ENCODE assay signal across 1 fruit fly cellular context in genomic region chr3L:18846272-18846741, dm6.
TF ChIP-seq lines count a peak whose summit lies in the region.

No protein-coding gene starts in this region.

TF ChIP-seq in whole organism, embryonic, 481 proteins besides CTCF, POLR2A, EP300 and RAD21 (continued from another document):
- TF ChIP-seq Hmr (GFP tag; optimal IDR thresholded peaks at IDR 0.05; lab: Kevin White, UChicago) (peak; percentile 28), Asciz (GFP tag; optimal IDR thresholded peaks at IDR 0.05; lab: Kevin White, UChicago) (peak; percentile 3), Aef1 (GFP tag; IDR thresholded peaks at IDR 0.05; lab: Robert Waterston, UW) (no peak), CG13123 (GFP tag; optimal IDR thresholded peaks at IDR 0.05; lab: Kevin White, UChicago) (no peak), Ada2b (GFP tag; IDR thresholded peaks at IDR 0.05; lab: Robert Waterston, UW) (no peak), CG5245 (GFP tag; optimal IDR thresholded peaks at IDR 0.05; lab: Kevin White, UChicago) (no peak), caup (GFP tag; optimal IDR thresholded peaks at IDR 0.05; lab: Kevin White, UChicago; ENCODE audit: severe bottlenecking) (no peak), mirr (GFP tag; optimal IDR thresholded peaks at IDR 0.05; lab: Kevin White, UChicago) (peak; percentile 45), CG16813 (GFP tag; IDR thresholded peaks at IDR 0.05; lab: Robert Waterston, UW; ENCODE audit: partially characterized antibody) (no peak), Meics (GFP tag; optimal IDR thresholded peaks at IDR 0.05; lab: Kevin White, UChicago) (peak; percentile 27), exex (tag; optimal IDR thresholded peaks at IDR 0.05; lab: Kevin White, UChicago) (peak; percentile 12), CG34376 (GFP tag; optimal IDR thresholded peaks at IDR 0.05; lab: Kevin White, UChicago) (peak; percentile 10), CG2678 (tag; optimal IDR thresholded peaks at IDR 0.05; lab: Kevin White, UChicago) (peak; percentile 29), sug (tag; optimal IDR thresholded peaks at IDR 0.05; lab: Kevin White, UChicago) (peak; percentile 20), CG6254 (GFP tag; optimal IDR thresholded peaks at IDR 0.05; lab: Kevin White, UChicago) (no peak), grn (GFP tag; optimal IDR thresholded peaks at IDR 0.05; lab: Kevin White, UChicago) (peak; percentile 2), cg (GFP tag; optimal IDR thresholded peaks at IDR 0.05; lab: Kevin White, UChicago) (peak; percentile 45), Scr (GFP tag; IDR thresholded peaks at IDR 0.05; lab: Robert Waterston, UW; ENCODE audit: partially characterized antibody) (peak; percentile 36; the same call in 1 of the 2 replicates), CG7357 (GFP tag; IDR thresholded peaks at IDR 0.05; lab: Robert Waterston, UW) (no peak), CG13894 (tag; optimal IDR thresholded peaks at IDR 0.05; lab: Kevin White, UChicago) (peak; percentile 42), CG4730 (GFP tag; IDR thresholded peaks at IDR 0.05; lab: Robert Waterston, UW) (no peak), CG31441 (GFP tag; IDR thresholded peaks at IDR 0.05; lab: Robert Waterston, UW) (peak; percentile 52), PHDP (tag; optimal IDR thresholded peaks at IDR 0.05; lab: Kevin White, UChicago) (peak; percentile 15), Hr78 (GFP tag; optimal IDR thresholded peaks at IDR 0.05; lab: Kevin White, UChicago) (peak in 1 of 2 experiments; percentile 22), CG12744 (GFP tag; optimal IDR thresholded peaks at IDR 0.05; lab: Kevin White, UChicago) (no peak), YL-1 (GFP tag; optimal IDR thresholded peaks at IDR 0.05; lab: Kevin White, UChicago) (no peak), sqz (GFP tag; optimal IDR thresholded peaks at IDR 0.05; lab: Kevin White, UChicago) (no peak), MESR4 (GFP tag; optimal IDR thresholded peaks at IDR 0.05; lab: Kevin White, UChicago) (no peak), dmrt99B (tag; optimal IDR thresholded peaks at IDR 0.05; lab: Kevin White, UChicago) (peak; percentile 24), CG12769 (tag; optimal IDR thresholded peaks at IDR 0.05; lab: Kevin White, UChicago) (peak; percentile 35), CG1792 (GFP tag; optimal IDR thresholded peaks at IDR 0.05; lab: Kevin White, UChicago) (no peak), vnd (GFP tag; IDR thresholded peaks at IDR 0.05; lab: Robert Waterston, UW; ENCODE audit: partially characterized antibody) (peak; percentile 28; the same call in 1 of the 3 replicates), BtbVII (GFP tag; optimal IDR thresholded peaks at IDR 0.05; lab: Kevin White, UChicago) (peak; percentile 28), Trl (optimal IDR thresholded peaks at IDR 0.05; lab: Kevin White, UChicago) (peak; percentile 78 to 96), Trl (GFP tag; optimal IDR thresholded peaks at IDR 0.05; lab: Kevin White, UChicago) (no peak), CG2712 (tag; optimal IDR thresholded peaks at IDR 0.05; lab: Kevin White, UChicago) (peak; percentile 12), yki (optimal IDR thresholded peaks at IDR 0.05; lab: Kevin White, UChicago) (peak; percentile 40), CG32772 (GFP tag; IDR thresholded peaks at IDR 0.05; lab: Robert Waterston, UW) (no peak), CG14441 (GFP tag; IDR thresholded peaks at IDR 0.05; lab: Robert Waterston, UW) (no peak), amos (GFP tag; IDR thresholded peaks at IDR 0.05; lab: Robert Waterston, UW; ENCODE audit: partially characterized antibody) (peak; percentile 19; the same call in 1 of the 2 replicates), CG6813 (GFP tag; optimal IDR thresholded peaks at IDR 0.05; lab: Kevin White, UChicago) (peak; percentile 53), D19A (tag; optimal IDR thresholded peaks at IDR 0.05; lab: Kevin White, UChicago) (peak; percentile 2), CG12071 (GFP tag; optimal IDR thresholded peaks at IDR 0.05; lab: Kevin White, UChicago) (peak; percentile 3), sd (tag; optimal IDR thresholded peaks at IDR 0.05; lab: Kevin White, UChicago) (peak; percentile 46), abd-A (tag; optimal IDR thresholded peaks at IDR 0.05; lab: Kevin White, UChicago) (peak; percentile 13), CG14710 (tag; optimal IDR thresholded peaks at IDR 0.05; lab: Kevin White, UChicago) (peak; percentile 25), CG11504 (tag; optimal IDR thresholded peaks at IDR 0.05; lab: Kevin White, UChicago) (peak; percentile 14), Dll (GFP tag; IDR thresholded peaks at IDR 0.05; lab: Robert Waterston, UW; ENCODE audit: partially characterized antibody) (no peak), pan (optimal IDR thresholded peaks at IDR 0.05; lab: Kevin White, UChicago) (no peak), pan (GFP tag; optimal IDR thresholded peaks at IDR 0.05 in 1 of 2, IDR thresholded peaks at IDR 0.05 in 1 of 2) (no peak), danr (GFP tag; IDR thresholded peaks at IDR 0.05; lab: Robert Waterston, UW) (no peak), org-1 (GFP tag; optimal IDR thresholded peaks at IDR 0.05; lab: Kevin White, UChicago) (no peak), kah (GFP tag; optimal IDR thresholded peaks at IDR 0.05; lab: Kevin White, UChicago) (peak; percentile 22), zf30C (GFP tag; optimal IDR thresholded peaks at IDR 0.05; lab: Kevin White, UChicago) (peak; percentile 7), CG6689 (GFP tag; IDR thresholded peaks at IDR 0.05; lab: Robert Waterston, UW) (no peak), gem (tag; optimal IDR thresholded peaks at IDR 0.05; lab: Kevin White, UChicago) (peak; percentile 2), mld (GFP tag; IDR thresholded peaks at IDR 0.05; lab: Robert Waterston, UW; ENCODE audit: partially characterized antibody) (no peak), Med (GFP tag; lab: Kevin White, UChicago) (peak; percentile 11)
TF ChIP-seq in whole organism, embryonic: peak in this region for 46.
